Worm (Caenorhabditis elegans) whole organism, L4 larva: Measurements from ENCODE around the gene srh-2.
A peak's percentile ranks its signal among the peaks of the same experiment; 100 is the strongest.

Experiments used
- F37D6.2 ChIP-seq: sonication (generic microtip); optimal IDR thresholded peaks from 2 replicates; lab custom pipeline; 2016; ENCODE audit warnings: mild to moderate bottlenecking, missing genetic modification characterization, missing compliant biosample characterization
- T26A8.4 ChIP-seq: fragments of 200-800 bp; sonication (Bioruptor generic); IDR thresholded peaks from 2 replicates; pipeline ENCODE4 v1.3.6; 2022; ENCODE audit warnings: missing genetic modification characterization, missing compliant biosample characterization
- Y105C5A.15 ChIP-seq: fragments of 200-800 bp; sonication (Bioruptor generic); IDR thresholded peaks from 2 replicates; pipeline ENCODE4 v1.3.6; 2022; ENCODE audit warnings: missing genetic modification characterization, missing compliant biosample characterization
- ZK546.5 ChIP-seq, 2 experiments: sonication (generic microtip); optimal IDR thresholded peaks; 2 replicates each; lab custom pipeline; 2017; ENCODE audit warnings: missing biosample characterization in 2 of 2, missing genetic modification characterization in 2 of 2
- ama-1 ChIP-seq: fragments of 150-350 bp; optimal IDR thresholded peaks from 2 replicates; lab custom pipeline; 2014; ENCODE audit warnings: inconsistent platforms, mixed read lengths
- arid-1 ChIP-seq: fragments of 200-800 bp; sonication (Bioruptor generic); conservative IDR thresholded peaks from 2 replicates; pipeline ENCODE4 v1.3.6; 2022; ENCODE audit warnings: missing genetic modification reagents, missing genetic modification characterization, missing compliant biosample characterization
- ceh-28 ChIP-seq: fragments of 150-350 bp; optimal IDR thresholded peaks from 2 replicates; lab custom pipeline; 2014; ENCODE audit warnings: missing biosample characterization, missing genetic modification reagents, missing genetic modification characterization
- ceh-32 ChIP-seq: sonication (generic microtip); optimal IDR thresholded peaks from 2 replicates; lab custom pipeline; 2016; ENCODE audit warnings: mild to moderate bottlenecking, missing genetic modification characterization, missing compliant biosample characterization; ENCODE audit not compliant: poor library complexity
- ceh-82 ChIP-seq: sonication (generic microtip); optimal IDR thresholded peaks from 2 replicates; lab custom pipeline; 2017; ENCODE audit warnings: missing biosample characterization, missing genetic modification characterization
- cey-2 ChIP-seq: sonication (generic microtip); optimal IDR thresholded peaks from 3 replicates; lab custom pipeline; 2017; ENCODE audit warnings: missing genetic modification characterization, mild to moderate bottlenecking, missing compliant biosample characterization, antibody characterized with exemption, borderline replicate concordance; ENCODE audit not compliant: insufficient read depth
- ctbp-1 ChIP-seq: fragments of 200-800 bp; sonication (Bioruptor generic); IDR thresholded peaks from 2 replicates; pipeline ENCODE4 v1.3.6; 2022; ENCODE audit warnings: missing genetic modification reagents, missing genetic modification characterization, missing compliant biosample characterization
- daf-16 ChIP-seq, 3 experiments: sonication (generic microtip); optimal IDR thresholded peaks; 2 replicates each; lab custom pipeline; 2016 to 2017; ENCODE audit warnings: missing genetic modification characterization in 3 of 3, missing genetic modification reagents in 3 of 3, mild to moderate bottlenecking in 2 of 3, missing compliant biosample characterization in 2 of 3, missing biosample characterization in 1 of 3, moderate library complexity in 1 of 3
- duxl-1 ChIP-seq: sonication (generic microtip); optimal IDR thresholded peaks from 2 replicates; lab custom pipeline; 2016; ENCODE audit warnings: mild to moderate bottlenecking, missing genetic modification characterization, moderate library complexity, missing compliant biosample characterization; ENCODE audit not compliant: poor library complexity
- dve-1 ChIP-seq: sonication (generic microtip); optimal IDR thresholded peaks from 2 replicates; lab custom pipeline; 2017; ENCODE audit warnings: antibody characterized with exemption, mild to moderate bottlenecking, missing genetic modification characterization, missing compliant biosample characterization; ENCODE audit not compliant: insufficient read depth
- egl-43 ChIP-seq: fragments of 200-800 bp; sonication (Bioruptor generic); IDR thresholded peaks from 2 replicates; pipeline ENCODE4 v1.3.6; 2022; ENCODE audit warnings: missing genetic modification reagents, missing genetic modification characterization, missing compliant biosample characterization
- hif-1 ChIP-seq, 2 experiments: sonication (generic microtip); optimal IDR thresholded peaks; 2 replicates each; lab custom pipeline; 2016 to 2017; ENCODE audit warnings: missing compliant biosample characterization in 2 of 2, missing genetic modification characterization in 2 of 2, missing genetic modification reagents in 2 of 2, missing genotype in 2 of 2, mild to moderate bottlenecking in 1 of 2
- hlh-11 ChIP-seq: fragments of 200-800 bp; sonication (Bioruptor generic); optimal IDR thresholded peaks from 2 replicates; lab custom pipeline; 2018; ENCODE audit warnings: mild to moderate bottlenecking, missing genetic modification characterization, missing compliant biosample characterization
- hlh-30 ChIP-seq: sonication (generic microtip); optimal IDR thresholded peaks from 2 replicates; lab custom pipeline; 2017; ENCODE audit warnings: antibody characterized with exemption, mild to moderate bottlenecking, missing genetic modification characterization, missing compliant biosample characterization; ENCODE audit not compliant: insufficient read depth
- hmg-1.1 ChIP-seq: fragments of 200-800 bp; sonication (Bioruptor generic); IDR thresholded peaks from 2 replicates; pipeline ENCODE4 v1.3.6; 2022; ENCODE audit warnings: missing genetic modification reagents, missing genetic modification characterization, missing compliant biosample characterization
- lim-7 ChIP-seq: fragments of 200-800 bp; sonication (Bioruptor generic); IDR thresholded peaks from 2 replicates; pipeline ENCODE4 v1.3.6; 2022; ENCODE audit warnings: missing genetic modification characterization, missing compliant biosample characterization
- lin-1 ChIP-seq: fragments of 200-800 bp; sonication (Bioruptor generic); IDR thresholded peaks from 2 replicates; pipeline ENCODE4 v1.3.6; 2022; ENCODE audit warnings: missing genetic modification reagents, missing genetic modification characterization, missing compliant biosample characterization
- lin-38 ChIP-seq: fragments of 200-800 bp; sonication (Bioruptor generic); IDR thresholded peaks from 2 replicates; pipeline ENCODE4 v1.3.6; 2022; ENCODE audit warnings: missing genetic modification reagents, missing genetic modification characterization, missing compliant biosample characterization
- lin-39 ChIP-seq: fragments of 150-350 bp; optimal IDR thresholded peaks from 2 replicates; lab custom pipeline; 2014; ENCODE audit warnings: missing biosample characterization, missing genetic modification reagents, missing genetic modification characterization
- lir-3 ChIP-seq: sonication (generic microtip); optimal IDR thresholded peaks from 2 replicates; lab custom pipeline; 2016; ENCODE audit warnings: mild to moderate bottlenecking, missing genetic modification characterization, missing compliant biosample characterization
- lsy-2 ChIP-seq, 2 experiments: fragments of 150-350 bp in 1 of 2; sonication (generic microtip) in 1 of 2; optimal IDR thresholded peaks; 2 replicates each; lab custom pipeline; 2014 to 2017; ENCODE audit warnings: missing biosample characterization in 2 of 2, missing genetic modification characterization in 2 of 2
- mdl-1 ChIP-seq, 2 experiments: fragments of 150-350 bp in 1 of 2; sonication (generic microtip) in 1 of 2; optimal IDR thresholded peaks; 2 replicates each; lab custom pipeline; 2014 to 2017; ENCODE audit warnings: missing biosample characterization in 2 of 2, missing genetic modification characterization in 2 of 2
- mes-2 ChIP-seq: sonication (generic microtip); optimal IDR thresholded peaks from 2 replicates; lab custom pipeline; 2016; ENCODE audit warnings: missing genotype, mild to moderate bottlenecking, missing genetic modification characterization, missing compliant biosample characterization; ENCODE audit not compliant: poor library complexity, severe bottlenecking
- mxl-3 ChIP-seq: fragments of 200-800 bp; sonication (Bioruptor generic); optimal IDR thresholded peaks from 2 replicates; lab custom pipeline; 2018; ENCODE audit warnings: mild to moderate bottlenecking, missing genetic modification characterization, missing compliant biosample characterization
- nhr-10 ChIP-seq: fragments of 150-350 bp; optimal IDR thresholded peaks from 2 replicates; lab custom pipeline; 2014; ENCODE audit warnings: missing biosample characterization, missing genetic modification characterization
- nhr-102 ChIP-seq: sonication (generic microtip); optimal IDR thresholded peaks from 2 replicates; lab custom pipeline; 2016; ENCODE audit warnings: mild to moderate bottlenecking, missing genetic modification characterization, moderate library complexity, missing compliant biosample characterization
- nhr-28 ChIP-seq: fragments of 150-350 bp; optimal IDR thresholded peaks from 2 replicates; lab custom pipeline; 2014; ENCODE audit warnings: missing biosample characterization, missing genetic modification characterization
- nhr-48 ChIP-seq: sonication (generic microtip); optimal IDR thresholded peaks from 2 replicates; lab custom pipeline; 2016; ENCODE audit warnings: mild to moderate bottlenecking, missing genetic modification characterization, missing compliant biosample characterization
- nhr-6 ChIP-seq: fragments of 150-350 bp; optimal IDR thresholded peaks from 2 replicates; lab custom pipeline; 2014; ENCODE audit warnings: missing biosample characterization, missing genetic modification characterization
- nhr-77 ChIP-seq: fragments of 150-350 bp; optimal IDR thresholded peaks from 2 replicates; lab custom pipeline; 2014; ENCODE audit warnings: missing biosample characterization, missing genetic modification characterization
- pha-4 ChIP-seq, 2 experiments: fragments of 150-350 bp in 1 of 2; fragments of 200-800 bp in 1 of 2; sonication (Bioruptor generic) in 1 of 2; IDR thresholded peaks in 1 of 2; optimal IDR thresholded peaks in 1 of 2; 2 replicates each; pipeline versions ENCODE4 v1.3.6 to Lab custom; 2014 to 2022; ENCODE audit warnings: missing genetic modification characterization in 2 of 2, missing genetic modification reagents in 2 of 2, missing biosample characterization in 1 of 2, missing compliant biosample characterization in 1 of 2
- pqm-1 ChIP-seq: sonication (generic microtip); optimal IDR thresholded peaks from 2 replicates; lab custom pipeline; 2017; ENCODE audit warnings: missing biosample characterization, missing genetic modification characterization
- sdz-12 ChIP-seq: fragments of 200-800 bp; sonication (Bioruptor generic); optimal IDR thresholded peaks from 2 replicates; lab custom pipeline; 2018; ENCODE audit warnings: mild to moderate bottlenecking, missing genetic modification characterization, missing compliant biosample characterization
- spr-1 ChIP-seq: sonication (generic microtip); optimal IDR thresholded peaks from 2 replicates; lab custom pipeline; 2016; ENCODE audit warnings: mild to moderate bottlenecking, missing genetic modification characterization, missing compliant biosample characterization
- tag-97 ChIP-seq: fragments of 200-800 bp; sonication (Bioruptor generic); IDR thresholded peaks from 2 replicates; pipeline ENCODE4 v1.3.6; 2022; ENCODE audit warnings: missing genetic modification characterization, missing compliant biosample characterization
- unc-62 ChIP-seq, 3 experiments: fragments of 150-350 bp in 1 of 3; sonication (generic microtip); optimal IDR thresholded peaks in 2 of 3; peaks in 1 of 3; 1 replicate in 1 of 3; 2 replicates in 2 of 3; lab custom pipeline; 2014 to 2017; ENCODE audit warnings: missing biosample characterization in 3 of 3, missing genetic modification characterization in 3 of 3, missing genetic modification reagents in 3 of 3, missing genotype in 1 of 3
- zip-11 ChIP-seq: fragments of 200-800 bp; sonication (Bioruptor generic); IDR thresholded peaks from 2 replicates; pipeline ENCODE4 v1.3.6; 2022; ENCODE audit warnings: missing genetic modification characterization, missing compliant biosample characterization
- zip-2 ChIP-seq: fragments of 150-350 bp; optimal IDR thresholded peaks from 2 replicates; lab custom pipeline; 2014; ENCODE audit warnings: missing biosample characterization, missing genetic modification characterization
- ztf-7 ChIP-seq: fragments of 150-350 bp; optimal IDR thresholded peaks from 2 replicates; lab custom pipeline; 2014; ENCODE audit warnings: missing biosample characterization, missing genetic modification characterization

The srh-2 gene

DNA sequence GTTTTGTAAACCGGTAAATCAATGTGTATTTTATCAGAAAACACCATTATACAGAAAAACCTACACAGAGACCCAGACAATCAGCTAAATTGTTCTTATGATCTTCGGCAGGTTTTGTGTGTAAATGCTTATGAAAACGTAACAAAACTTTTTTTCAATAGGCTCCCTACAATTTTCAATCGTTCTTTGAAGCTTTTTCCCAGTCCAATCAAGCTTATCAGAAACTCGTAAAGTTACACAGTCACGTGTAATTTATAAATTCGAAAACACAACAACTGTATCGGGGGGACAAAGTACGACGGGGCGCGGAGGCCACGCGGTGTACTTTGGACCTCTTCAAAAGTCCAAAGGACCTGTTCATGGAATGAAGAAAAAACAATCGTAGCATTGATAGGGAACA is 2.1 kb downstream of the srh-2 start (continued):
- peak; percentile 25 for TF ChIP-seq spr-1
- TF ChIP-seq nhr-28 (tag; lab: Kevin White, UChicago): peak; percentile 19
- TF ChIP-seq lsy-2 (tag; optimal IDR thresholded peaks at IDR 0.05; lab: Kevin White, UChicago): peak in 1 of 2 experiments; percentile 26
- peak; percentile 39 for TF ChIP-seq mes-2 (tag; lab: Kevin White, UChicago)
- peak in 1 of 2 experiments; percentile 60 for TF ChIP-seq unc-62 (GFP tag; optimal IDR thresholded peaks at IDR 0.05 in 1 of 2; lab: Kevin White, UChicago)
- TF ChIP-seq unc-62 (tag; optimal IDR thresholded peaks at IDR 0.05; lab: Kevin White, UChicago): no peak
- no peak for TF ChIP-seq egl-43 (GFP tag; lab: Robert Waterston, UW)
- peak; percentile 60 for TF ChIP-seq nhr-77 (tag; lab: Kevin White, UChicago)
- no peak for TF ChIP-seq pqm-1 (tag; lab: Kevin White, UChicago)
- TF ChIP-seq daf-16 (GFP tag; optimal IDR thresholded peaks at IDR 0.05; lab: Kevin White, UChicago): peak in 1 of 2 experiments; percentile 52
- peak; percentile 94 for TF ChIP-seq daf-16 (tag; optimal IDR thresholded peaks at IDR 0.05; lab: Kevin White, UChicago)
- TF ChIP-seq ZK546.5 (tag; optimal IDR thresholded peaks at IDR 0.05; lab: Kevin White, UChicago): no peak
- TF ChIP-seq cey-2 (tag; lab: Kevin White, UChicago): peak; percentile 38
- 0 out of 2 replicates have a peak, but pooled peaks have one; percentile 49 for TF ChIP-seq Y105C5A.15 (GFP tag; lab: Robert Waterston, UW)
- peak; percentile 34; the same call in 1 of the 2 replicates for TF ChIP-seq lin-38 (GFP tag; lab: Robert Waterston, UW)
- TF ChIP-seq nhr-48 (tag; lab: Kevin White, UChicago): peak; percentile 79
- TF ChIP-seq lin-39 (tag; lab: Kevin White, UChicago): no peak
- TF ChIP-seq tag-97 (GFP tag; lab: Robert Waterston, UW): no peak
- TF ChIP-seq nhr-102 (tag; lab: Kevin White, UChicago): peak; percentile 73
- TF ChIP-seq lin-1 (GFP tag; lab: Robert Waterston, UW): 0 out of 2 replicates have a peak, but pooled peaks have one; percentile 31
- peak; percentile 64 for TF ChIP-seq ama-1
- peak; percentile 61 for TF ChIP-seq nhr-10
- TF ChIP-seq T26A8.4: peak; percentile 78
- TF ChIP-seq hif-1 (tag; optimal IDR thresholded peaks at IDR 0.05; lab: Kevin White, UChicago): peak in 1 of 2 experiments; percentile 47
- TF ChIP-seq duxl-1 (tag; lab: Kevin White, UChicago): peak; percentile 80
- peak; percentile 72 for TF ChIP-seq mxl-3 (GFP tag; lab: Kevin White, UChicago)
- 0 out of 2 replicates have a peak, but pooled peaks have one; percentile 25 for TF ChIP-seq ctbp-1 (GFP tag; lab: Robert Waterston, UW)
- TF ChIP-seq lim-7 (GFP tag; lab: Robert Waterston, UW): 0 out of 2 replicates have a peak, but pooled peaks have one; percentile 29
- TF ChIP-seq hlh-30 (tag; lab: Kevin White, UChicago): peak; percentile 89
- 0 out of 2 replicates have a peak, but pooled peaks have one; percentile 11 for TF ChIP-seq pha-4 (GFP tag; IDR thresholded peaks at IDR 0.05; lab: Robert Waterston, UW)
- TF ChIP-seq pha-4 (tag; optimal IDR thresholded peaks at IDR 0.05; lab: Kevin White, UChicago): no peak
- TF ChIP-seq hlh-11 (tag; lab: Kevin White, UChicago): peak; percentile 92

DNA sequence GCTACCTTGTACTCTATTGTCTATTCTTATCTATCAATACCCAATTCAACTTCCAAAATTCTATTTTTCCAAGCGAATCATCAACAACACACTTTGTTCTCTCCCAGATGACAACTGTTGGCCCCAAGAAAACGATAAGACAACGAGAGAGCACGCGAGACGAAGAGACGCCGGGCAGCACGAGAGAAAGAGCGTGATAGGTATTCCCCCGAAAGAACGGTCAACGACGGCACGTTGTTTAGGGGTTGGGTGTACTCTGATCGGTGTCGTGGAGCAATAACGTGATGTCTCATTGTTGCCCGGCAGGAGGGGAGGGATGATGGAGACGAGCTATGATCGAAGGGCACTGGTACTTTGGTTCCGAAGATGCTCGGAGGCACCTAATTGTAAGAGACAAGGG is 3.2 kb downstream of the srh-2 start:
- TF ChIP-seq arid-1 (GFP tag; lab: Robert Waterston, UW) (no peak), nhr-28 (tag; lab: Kevin White, UChicago) (peak; percentile 96), lir-3 (no peak), unc-62 (GFP tag; optimal IDR thresholded peaks at IDR 0.05 in 1 of 2; lab: Kevin White, UChicago) (peak; percentile 76 to 98), unc-62 (tag; optimal IDR thresholded peaks at IDR 0.05; lab: Kevin White, UChicago) (peak; percentile 8), tag-97 (GFP tag; lab: Robert Waterston, UW) (no peak), zip-11 (GFP tag; lab: Robert Waterston, UW) (no peak), sdz-12 (GFP tag; lab: Kevin White, UChicago) (peak; percentile 13), mes-2 (tag; lab: Kevin White, UChicago) (peak; percentile 71), zip-2 (peak; percentile 37), hlh-30 (tag; lab: Kevin White, UChicago) (peak; percentile 98), mdl-1 (tag; optimal IDR thresholded peaks at IDR 0.05; lab: Kevin White, UChicago) (peak; percentile 98 to 99), mxl-3 (GFP tag; lab: Kevin White, UChicago) (peak; percentile 84), ZK546.5 (tag; optimal IDR thresholded peaks at IDR 0.05; lab: Kevin White, UChicago) (no peak), nhr-6 (tag; lab: Kevin White, UChicago) (peak; percentile 78), ceh-28 (tag; lab: Kevin White, UChicago) (no peak), nhr-77 (tag; lab: Kevin White, UChicago) (peak; percentile 83), egl-43 (GFP tag; lab: Robert Waterston, UW) (peak; percentile 65; the same call in 1 of the 2 replicates), ztf-7 (tag; lab: Kevin White, UChicago) (no peak), daf-16 (GFP tag; optimal IDR thresholded peaks at IDR 0.05; lab: Kevin White, UChicago) (peak; percentile 95 to 96), daf-16 (tag; optimal IDR thresholded peaks at IDR 0.05; lab: Kevin White, UChicago) (peak; percentile 99), dve-1 (tag; lab: Kevin White, UChicago) (peak; percentile 97), lim-7 (GFP tag; lab: Robert Waterston, UW) (no peak), pha-4 (GFP tag; IDR thresholded peaks at IDR 0.05; lab: Robert Waterston, UW) (peak; percentile 80), pha-4 (tag; optimal IDR thresholded peaks at IDR 0.05; lab: Kevin White, UChicago) (no peak), F37D6.2 (tag; lab: Kevin White, UChicago) (no peak), ceh-32 (tag; lab: Kevin White, UChicago) (no peak), ceh-82 (tag; lab: Kevin White, UChicago) (no peak), hmg-1.1 (GFP tag; lab: Robert Waterston, UW) (peak; percentile 71)
